Worm (Caenorhabditis elegans): ENCODE results near the gene C01B9.1.

ce11 chrII:13771335-13771734 is at the start of gene C01B9.1:
- TF ChIP-seq sox-4 (tag; optimal IDR thresholded peaks at IDR 0.05) (no peak), snpc-4 (tag; optimal IDR thresholded peaks at IDR 0.05) (no peak)

Measured in whole organism, L1 larva.